Fruit fly (Drosophila melanogaster) whole organism, embryonic: ENCODE results near the gene CNMa.

ENCODE experiments used
- Abd-B ChIP-seq: fragments of 200-800 bp; sonication (Bioruptor generic); optimal IDR thresholded peaks from 2 replicates; lab custom pipeline; 2018; ENCODE audit warnings: missing biosample characterization, mild to moderate bottlenecking, missing genetic modification characterization, moderate library complexity
- Atf-2 ChIP-seq: fragments of 200-800 bp; sonication (Bioruptor generic); optimal IDR thresholded peaks from 2 replicates; lab custom pipeline; 2016; ENCODE audit warnings: missing biosample characterization, missing genetic modification characterization
- Bdp1 ChIP-seq: fragments of 200-800 bp; sonication (Bioruptor generic); optimal IDR thresholded peaks from 3 replicates; lab custom pipeline; 2016; ENCODE audit warnings: missing biosample characterization, missing genetic modification characterization
- Blimp-1 ChIP-seq: fragments of 200-800 bp; sonication (Bioruptor generic); optimal IDR thresholded peaks from 3 replicates; lab custom pipeline; 2018; ENCODE audit warnings: missing biosample characterization, missing genetic modification characterization, mild to moderate bottlenecking, moderate library complexity, missing genetic modification reagents
- CG10366 ChIP-seq: fragments of 200-800 bp; sonication (Bioruptor generic); IDR thresholded peaks from 2 replicates; pipeline ENCODE4 v1.3.6; 2022; ENCODE audit warnings: missing biosample characterization, missing genetic modification characterization
- CG12071 ChIP-seq: fragments of 200-800 bp; sonication (Bioruptor generic); optimal IDR thresholded peaks from 3 replicates; lab custom pipeline; 2018; ENCODE audit warnings: missing biosample characterization, mild to moderate bottlenecking, missing genetic modification characterization
- CG12942 ChIP-seq: fragments of 200-800 bp; sonication (Bioruptor generic); optimal IDR thresholded peaks from 3 replicates; lab custom pipeline; 2016; ENCODE audit warnings: missing biosample characterization, missing genetic modification characterization
- CG13775 ChIP-seq: fragments of 200-800 bp; sonication (Bioruptor generic); optimal IDR thresholded peaks from 3 replicates; lab custom pipeline; 2017; ENCODE audit warnings: missing biosample characterization, mild to moderate bottlenecking, missing genetic modification characterization
- CG16815 ChIP-seq: fragments of 200-800 bp; sonication (Bioruptor generic); optimal IDR thresholded peaks from 3 replicates; lab custom pipeline; 2017; ENCODE audit warnings: missing biosample characterization, mild to moderate bottlenecking, missing genetic modification characterization
- CG32532 ChIP-seq: fragments of 200-800 bp; sonication (Bioruptor generic); IDR thresholded peaks from 2 replicates; pipeline ENCODE4 v1.3.6; 2022; ENCODE audit warnings: missing biosample characterization, missing genetic modification characterization
- CG43689 ChIP-seq: fragments of 200-800 bp; sonication (Bioruptor generic); IDR thresholded peaks from 2 replicates; pipeline ENCODE4 v1.3.6; 2022; ENCODE audit warnings: missing biosample characterization, missing genetic modification characterization
- CG4617 ChIP-seq: fragments of 200-800 bp; sonication (Bioruptor generic); optimal IDR thresholded peaks from 3 replicates; lab custom pipeline; 2016; ENCODE audit warnings: missing biosample characterization, missing genetic modification characterization, borderline replicate concordance
- CG4820 ChIP-seq: fragments of 200-800 bp; sonication (Bioruptor generic); optimal IDR thresholded peaks from 3 replicates; lab custom pipeline; 2016; ENCODE audit warnings: missing biosample characterization, missing genetic modification characterization
- CG6765 ChIP-seq: fragments of 200-800 bp; sonication (Bioruptor generic); optimal IDR thresholded peaks from 3 replicates; lab custom pipeline; 2017; ENCODE audit warnings: missing biosample characterization, mild to moderate bottlenecking, missing genetic modification characterization
- CG7786 ChIP-seq: fragments of 200-800 bp; sonication (Bioruptor generic); optimal IDR thresholded peaks from 2 replicates; lab custom pipeline; 2016; ENCODE audit warnings: missing biosample characterization, missing genetic modification characterization
- CG8388 ChIP-seq: fragments of 200-800 bp; sonication (Bioruptor generic); optimal IDR thresholded peaks from 2 replicates; lab custom pipeline; 2019; ENCODE audit warnings: missing biosample characterization, mild to moderate bottlenecking, missing genetic modification characterization, moderate library complexity
- CG9876 ChIP-seq: fragments of 200-800 bp; sonication (Bioruptor generic); optimal IDR thresholded peaks from 2 replicates; lab custom pipeline; 2016; ENCODE audit warnings: missing biosample characterization, missing genetic modification characterization
- Deaf1 ChIP-seq: fragments of 200-800 bp; optimal IDR thresholded peaks from 3 replicates; lab custom pipeline; 2019; ENCODE audit warnings: missing biosample characterization, mild to moderate bottlenecking, missing genetic modification characterization, moderate library complexity
- E2f2 ChIP-seq: fragments of 200-800 bp; sonication (Bioruptor generic); IDR thresholded peaks from 2 replicates; pipeline ENCODE4 v1.3.6; 2022; ENCODE audit warnings: missing biosample characterization, missing genetic modification characterization
- Ets97D ChIP-seq: fragments of 200-800 bp; sonication (Bioruptor generic); optimal IDR thresholded peaks from 3 replicates; lab custom pipeline; 2016; ENCODE audit warnings: missing biosample characterization, missing genetic modification characterization
- H2.0 ChIP-seq: fragments of 200-800 bp; sonication (Bioruptor generic); IDR thresholded peaks from 2 replicates; pipeline ENCODE4 v1.3.6; 2022; ENCODE audit warnings: missing biosample characterization, missing genetic modification characterization
- HLHmδ ChIP-seq: fragments of 200-800 bp; sonication (Bioruptor generic); optimal IDR thresholded peaks from 2 replicates; lab custom pipeline; 2018; ENCODE audit warnings: missing biosample characterization, mild to moderate bottlenecking, missing genetic modification characterization, moderate library complexity
- HmgD ChIP-seq: fragments of 200-800 bp; sonication (Bioruptor generic); optimal IDR thresholded peaks from 3 replicates; lab custom pipeline; 2016; ENCODE audit warnings: missing biosample characterization, missing genetic modification characterization
- Hr78 ChIP-seq, 2 experiments: fragments of 200-800 bp in 1 of 2; fragments of >200 bp in 1 of 2; sonication (Bioruptor generic) in 1 of 2; optimal IDR thresholded peaks; 2 replicates each; lab custom pipeline; 2017 to 2019; ENCODE audit warnings: missing biosample characterization in 2 of 2, missing genetic modification characterization in 2 of 2, mild to moderate bottlenecking in 1 of 2, moderate library complexity in 1 of 2
- Lim3 ChIP-seq: fragments of 200-800 bp; sonication (Bioruptor generic); IDR thresholded peaks from 2 replicates; pipeline ENCODE4 v1.3.6; 2022; ENCODE audit warnings: missing biosample characterization, missing genetic modification characterization
- MBD-R2 ChIP-seq: fragments of 200-800 bp; sonication (Bioruptor generic); IDR thresholded peaks from 2 replicates; pipeline ENCODE4 v1.3.6; 2022; ENCODE audit warnings: missing biosample characterization, missing genetic modification characterization
- Max ChIP-seq: fragments of 200-800 bp; sonication (Bioruptor generic); optimal IDR thresholded peaks from 2 replicates; lab custom pipeline; 2016; ENCODE audit warnings: missing biosample characterization, mild to moderate bottlenecking, missing genetic modification characterization
- Poxn ChIP-seq: fragments of 200-800 bp; sonication (Bioruptor generic); IDR thresholded peaks from 2 replicates; pipeline ENCODE4 v1.3.6; 2022; ENCODE audit warnings: missing biosample characterization, missing genetic modification characterization
- Trl ChIP-seq, 3 experiments: fragments of >200 bp in 2 of 3; fragments of 200-800 bp in 1 of 3; sonication (Bioruptor generic) in 1 of 3; optimal IDR thresholded peaks; 2 replicates in 1 of 3; 3 replicates in 2 of 3; lab custom pipeline; 2016 to 2017; ENCODE audit warnings: missing biosample characterization in 1 of 3, missing genetic modification characterization in 1 of 3
- Usf ChIP-seq: fragments of 200-800 bp; sonication (Bioruptor generic); optimal IDR thresholded peaks from 2 replicates; lab custom pipeline; 2017; ENCODE audit warnings: missing genotype, missing biosample characterization, missing genetic modification characterization
- aop ChIP-seq: fragments of 200-800 bp; sonication (Bioruptor generic); IDR thresholded peaks from 2 replicates; pipeline ENCODE4 v1.3.6; 2022; ENCODE audit warnings: missing biosample characterization, missing genetic modification characterization
- ase ChIP-seq: fragments of 200-800 bp; sonication (Bioruptor generic); IDR thresholded peaks from 3 replicates; pipeline ENCODE4 v1.3.6; 2022; ENCODE audit warnings: missing biosample characterization, missing genetic modification characterization
- ash1 ChIP-seq: fragments of 200-800 bp; sonication (Bioruptor generic); optimal IDR thresholded peaks from 2 replicates; lab custom pipeline; 2018; ENCODE audit warnings: missing biosample characterization, mild to moderate bottlenecking, missing genetic modification characterization
- az2 ChIP-seq: fragments of 200-800 bp; sonication (Bioruptor generic); optimal IDR thresholded peaks from 3 replicates; lab custom pipeline; 2016; ENCODE audit warnings: missing biosample characterization, missing genetic modification characterization
- chinmo ChIP-seq: fragments of 200-800 bp; sonication (Bioruptor generic); IDR thresholded peaks from 4 replicates; pipeline ENCODE4 v1.3.6; 2022; ENCODE audit warnings: missing biosample characterization, missing genetic modification characterization; ENCODE audit not compliant: partially characterized antibody
- dm ChIP-seq: fragments of 200-800 bp; sonication (Bioruptor generic); optimal IDR thresholded peaks from 3 replicates; lab custom pipeline; 2016; ENCODE audit warnings: missing biosample characterization, missing genetic modification characterization
- gfzf ChIP-seq: fragments of 200-800 bp; sonication (Bioruptor generic); optimal IDR thresholded peaks from 2 replicates; lab custom pipeline; 2016; ENCODE audit warnings: missing biosample characterization, mild to moderate bottlenecking, missing genetic modification characterization, moderate library complexity
- gro ChIP-seq: fragments of 200-800 bp; sonication (Bioruptor generic); optimal IDR thresholded peaks from 2 replicates; lab custom pipeline; 2016; ENCODE audit warnings: missing biosample characterization, missing genetic modification characterization
- ham ChIP-seq: fragments of 200-800 bp; sonication (Bioruptor generic); IDR thresholded peaks from 2 replicates; pipeline ENCODE4 v1.3.6; 2022; ENCODE audit warnings: missing biosample characterization, missing genetic modification characterization
- inv ChIP-seq: fragments of 200-800 bp; sonication (Bioruptor generic); IDR thresholded peaks from 2 replicates; pipeline ENCODE4 v1.3.6; 2022; ENCODE audit warnings: missing biosample characterization, missing genetic modification characterization; ENCODE audit not compliant: partially characterized antibody
- lbe ChIP-seq: fragments of 200-800 bp; sonication (Bioruptor generic); optimal IDR thresholded peaks from 2 replicates; lab custom pipeline; 2016; ENCODE audit warnings: missing biosample characterization, mild to moderate bottlenecking, missing genetic modification characterization
- lmd ChIP-seq: fragments of 200-800 bp; sonication (Bioruptor generic); IDR thresholded peaks from 2 replicates; pipeline ENCODE4 v1.3.6; 2022; ENCODE audit warnings: missing biosample characterization, missing genetic modification characterization
- pnt ChIP-seq: fragments of 200-800 bp; sonication (Bioruptor generic); optimal IDR thresholded peaks from 3 replicates; lab custom pipeline; 2016; ENCODE audit warnings: missing biosample characterization, missing genetic modification characterization
- pum ChIP-seq: fragments of 200-800 bp; sonication (Bioruptor generic); optimal IDR thresholded peaks from 2 replicates; lab custom pipeline; 2016; ENCODE audit warnings: missing biosample characterization, missing genetic modification characterization
- so ChIP-seq: fragments of 200-800 bp; sonication (Bioruptor generic); IDR thresholded peaks from 3 replicates; pipeline ENCODE4 v1.3.6; 2022; ENCODE audit warnings: missing biosample characterization, missing genetic modification characterization
- sr ChIP-seq: fragments of 200-800 bp; sonication (Bioruptor generic); IDR thresholded peaks from 3 replicates; pipeline ENCODE4 v1.3.6; 2022; ENCODE audit warnings: missing biosample characterization, missing genetic modification characterization
- stc ChIP-seq: fragments of 200-800 bp; sonication (Bioruptor generic); IDR thresholded peaks from 2 replicates; pipeline ENCODE4 v1.3.6; 2022; ENCODE audit warnings: missing biosample characterization, missing genetic modification characterization
- sug ChIP-seq: fragments of 200-800 bp; optimal IDR thresholded peaks from 2 replicates; lab custom pipeline; 2019; ENCODE audit warnings: missing biosample characterization, mild to moderate bottlenecking, missing genetic modification characterization, moderate library complexity
- tgo ChIP-seq: fragments of 200-800 bp; sonication (Bioruptor generic); IDR thresholded peaks from 3 replicates; pipeline ENCODE4 v1.3.6; 2022; ENCODE audit warnings: missing biosample characterization, missing genetic modification characterization
- trh ChIP-seq: fragments of 200-800 bp; sonication (Bioruptor generic); optimal IDR thresholded peaks from 2 replicates; lab custom pipeline; 2016; ENCODE audit warnings: missing biosample characterization, missing genetic modification characterization

Gene CNMa

DNA sequence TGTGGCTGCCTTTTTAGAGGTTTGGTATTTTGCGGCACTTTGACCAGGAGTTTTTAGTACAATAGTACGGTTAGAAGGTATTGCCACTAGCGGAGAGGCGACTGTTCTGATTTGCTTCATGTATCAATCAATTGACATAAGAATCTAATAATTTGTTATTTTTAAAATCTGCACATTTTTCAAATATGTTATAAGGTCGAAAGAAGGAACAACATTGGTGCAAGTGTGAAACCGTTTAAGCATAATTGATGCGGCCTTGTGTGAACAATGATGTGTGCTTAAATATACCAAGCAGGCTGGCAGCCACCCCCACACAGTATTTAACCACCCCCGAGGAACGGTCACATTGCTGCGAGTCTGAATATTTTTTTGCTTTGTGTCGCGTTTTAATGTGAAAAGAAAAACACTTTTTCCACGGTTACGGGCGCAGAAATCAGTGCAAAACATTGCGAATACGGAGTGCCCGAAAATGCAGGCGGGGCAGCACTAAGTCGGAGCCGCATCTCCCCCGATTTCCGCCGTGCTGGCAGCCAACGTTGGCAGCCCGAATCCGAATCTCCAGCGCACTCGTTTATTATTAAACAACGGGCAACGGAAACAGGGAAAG, 9.8 kb upstream of the CNMa start, which contains the start of the genes HBS1 and CG12025 (continued):
- TF ChIP-seq CG6765 (GFP tag; lab: Kevin White, UChicago) (peak; percentile 6), HmgD (peak; percentile 14), sug (peak; percentile 71), CG4820 (GFP tag; lab: Kevin White, UChicago) (peak; percentile 40), CG8388 (GFP tag; lab: Kevin White, UChicago) (peak; percentile 38), pnt (GFP tag; lab: Kevin White, UChicago) (peak; percentile 41), ase (GFP tag; lab: Robert Waterston, UW) (0 out of 3 replicates have a peak, but pooled peaks have one; percentile 21), CG12942 (GFP tag; lab: Kevin White, UChicago) (peak; percentile 9), gro (GFP tag; lab: Kevin White, UChicago) (peak; percentile 15), CG16815 (GFP tag; lab: Kevin White, UChicago) (peak; percentile 38), E2f2 (GFP tag; lab: Robert Waterston, UW) (peak; percentile 36; the same call in 1 of the 2 replicates), lbe (GFP tag; lab: Kevin White, UChicago) (no peak), aop (GFP tag; lab: Robert Waterston, UW) (no peak), Deaf1 (tag; lab: Kevin White, UChicago) (peak; percentile 32), Usf (GFP tag; lab: Kevin White, UChicago) (peak; percentile 18), chinmo (no peak), CG12071 (GFP tag; lab: Kevin White, UChicago) (no peak), az2 (GFP tag; lab: Kevin White, UChicago) (peak; percentile 24), gfzf (GFP tag; lab: Kevin White, UChicago) (peak; percentile 96), H2.0 (GFP tag; lab: Robert Waterston, UW) (no peak), Atf-2 (GFP tag; lab: Kevin White, UChicago) (peak; percentile 31), Abd-B (GFP tag; lab: Kevin White, UChicago) (peak; percentile 80), CG13775 (GFP tag; lab: Kevin White, UChicago) (peak; percentile 57), lmd (GFP tag; lab: Robert Waterston, UW) (peak; percentile 69), CG43689 (GFP tag; lab: Robert Waterston, UW) (no peak), ash1 (GFP tag; lab: Kevin White, UChicago) (no peak), Poxn (GFP tag; lab: Robert Waterston, UW) (0 out of 2 replicates have a peak, but pooled peaks have one; percentile 8), CG4617 (GFP tag; lab: Kevin White, UChicago) (peak; percentile 81), dm (GFP tag; lab: Kevin White, UChicago) (peak; percentile 60), Trl (optimal IDR thresholded peaks at IDR 0.05; lab: Kevin White, UChicago) (no peak), Trl (GFP tag; optimal IDR thresholded peaks at IDR 0.05; lab: Kevin White, UChicago) (peak; percentile 47), Lim3 (GFP tag; lab: Robert Waterston, UW) (no peak), Max (peak; percentile 39), HLHmδ (GFP tag; lab: Kevin White, UChicago) (no peak), so (GFP tag; lab: Robert Waterston, UW) (no peak), CG7786 (GFP tag; lab: Kevin White, UChicago) (peak; percentile 48), ham (GFP tag; lab: Robert Waterston, UW) (no peak), pum (GFP tag; lab: Kevin White, UChicago) (peak; percentile 75), CG9876 (GFP tag; lab: Kevin White, UChicago) (no peak), inv (no peak), CG32532 (GFP tag; lab: Robert Waterston, UW) (peak; percentile 31; the same call in 1 of the 2 replicates), Hr78 (GFP tag; optimal IDR thresholded peaks at IDR 0.05; lab: Kevin White, UChicago) (no peak), sr (GFP tag; lab: Robert Waterston, UW) (no peak), MBD-R2 (GFP tag; lab: Robert Waterston, UW) (peak; percentile 72), trh (GFP tag; lab: Kevin White, UChicago) (no peak), Bdp1 (GFP tag; lab: Kevin White, UChicago) (peak; percentile 40), tgo (GFP tag; lab: Robert Waterston, UW) (peak; percentile 49; the same call in 2 of the 3 replicates), Ets97D (GFP tag; lab: Kevin White, UChicago) (peak; percentile 72), CG10366 (GFP tag; lab: Robert Waterston, UW) (peak; percentile 62), Blimp-1 (GFP tag; lab: Kevin White, UChicago) (no peak), stc (GFP tag; lab: Robert Waterston, UW) (0 out of 2 replicates have a peak, but pooled peaks have one; percentile 14)
